Fruit fly (Drosophila melanogaster): Measurements from ENCODE around the gene Elys.

Elys gene

DNA sequence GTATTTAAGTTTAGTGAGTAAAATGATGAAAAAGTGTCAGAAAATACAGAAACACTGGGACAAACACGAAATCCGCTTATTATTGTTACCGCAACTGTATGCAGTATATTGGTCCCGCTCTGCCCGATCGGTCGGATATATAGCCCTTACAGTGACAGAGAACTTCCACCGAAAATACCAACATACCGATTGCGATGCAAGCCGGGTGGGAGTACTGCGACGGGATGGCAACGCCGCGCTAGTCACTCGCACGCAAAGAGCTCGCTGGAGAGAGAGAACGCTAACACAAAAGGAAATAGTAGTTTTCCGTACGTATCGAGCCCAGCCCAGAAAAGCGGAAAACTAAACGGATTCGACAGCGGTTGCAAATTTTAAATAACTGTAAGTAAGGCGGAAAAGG lies 44.7 kb downstream of the Elys start, which contains the start of gene Cdc42:
Gene Cdc42 (plus strand): TSS at position 247 of the 400 bp plus-strand sequence.
- TF ChIP-seq CG34422 (GFP tag; IDR thresholded peaks at IDR 0.05) (0 out of 3 replicates have a peak, but pooled peaks have one; percentile 31), cad (GFP tag; optimal IDR thresholded peaks at IDR 0.05) (no peak), crp (GFP tag; optimal IDR thresholded peaks at IDR 0.05) (no peak), unpg (GFP tag; optimal IDR thresholded peaks at IDR 0.05) (no peak), CG4730 (GFP tag; IDR thresholded peaks at IDR 0.05) (no peak), unc-4 (GFP tag; IDR thresholded peaks at IDR 0.05; ENCODE audit: partially characterized antibody) (0 out of 2 replicates have a peak, but pooled peaks have one; percentile 24), CG9797 (GFP tag; optimal IDR thresholded peaks at IDR 0.05) (peak; percentile 20), ci (GFP tag; IDR thresholded peaks at IDR 0.05) (peak; percentile 30; the same call in 1 of the 3 replicates), CG42726 (GFP tag; IDR thresholded peaks at IDR 0.05; ENCODE audit: partially characterized antibody) (0 out of 2 replicates have a peak, but pooled peaks have one; percentile 20), CG17385 (GFP tag; optimal IDR thresholded peaks at IDR 0.05) (no peak), Ets97D (GFP tag; optimal IDR thresholded peaks at IDR 0.05) (peak; percentile 23), Scr (GFP tag; IDR thresholded peaks at IDR 0.05; ENCODE audit: partially characterized antibody) (0 out of 2 replicates have a peak, but pooled peaks have one; percentile 13), danr (GFP tag; IDR thresholded peaks at IDR 0.05) (no peak), usp (GFP tag; optimal IDR thresholded peaks at IDR 0.05) (no peak), fu2 (GFP tag; optimal IDR thresholded peaks at IDR 0.05) (no peak), zfh2 (GFP tag; optimal IDR thresholded peaks at IDR 0.05) (peak; percentile 6), wek (GFP tag; optimal IDR thresholded peaks at IDR 0.05) (no peak), Mad (GFP tag; optimal IDR thresholded peaks at IDR 0.05) (no peak), Elba2 (GFP tag; optimal IDR thresholded peaks at IDR 0.05) (no peak), Atf-2 (GFP tag; optimal IDR thresholded peaks at IDR 0.05) (no peak), ewg (GFP tag; optimal IDR thresholded peaks at IDR 0.05) (no peak), Trl (optimal IDR thresholded peaks at IDR 0.05) (peak in 1 of 2 experiments; percentile 35), Trl (GFP tag; optimal IDR thresholded peaks at IDR 0.05) (no peak), HLHmδ (GFP tag; optimal IDR thresholded peaks at IDR 0.05) (peak; percentile 17), Opbp (GFP tag; IDR thresholded peaks at IDR 0.05; ENCODE audit: partially characterized antibody) (no peak), CG13894 (tag; optimal IDR thresholded peaks at IDR 0.05) (peak; percentile 61), phol (tag; optimal IDR thresholded peaks at IDR 0.05) (no peak), Hr39 (optimal IDR thresholded peaks at IDR 0.05) (no peak), Nf-YA (GFP tag; IDR thresholded peaks at IDR 0.05) (no peak), Dip3 (GFP tag; optimal IDR thresholded peaks at IDR 0.05) (no peak), CG12391 (tag; optimal IDR thresholded peaks at IDR 0.05) (peak; percentile 5), CG1603 (tag; optimal IDR thresholded peaks at IDR 0.05) (peak; percentile 57), CG30020 (tag; optimal IDR thresholded peaks at IDR 0.05) (peak; percentile 22), CG6765 (GFP tag; optimal IDR thresholded peaks at IDR 0.05) (no peak), pita (GFP tag; optimal IDR thresholded peaks at IDR 0.05) (no peak), CG30403 (GFP tag; optimal IDR thresholded peaks at IDR 0.05) (no peak), Myb (GFP tag; optimal IDR thresholded peaks at IDR 0.05) (peak; percentile 4), CG11456 (GFP tag; IDR thresholded peaks at IDR 0.05) (peak; percentile 20; the same call in 1 of the 3 replicates), CG4854 (GFP tag; optimal IDR thresholded peaks at IDR 0.05) (no peak), MESR4 (GFP tag; optimal IDR thresholded peaks at IDR 0.05) (peak; percentile 48), CG12071 (GFP tag; optimal IDR thresholded peaks at IDR 0.05) (no peak), sd (tag; optimal IDR thresholded peaks at IDR 0.05) (peak; percentile 2), Mrtf (GFP tag; IDR thresholded peaks at IDR 0.05) (no peak), CG6791 (GFP tag; IDR thresholded peaks at IDR 0.05; ENCODE audit: partially characterized antibody) (peak; percentile 42; the same call in 2 of the 3 replicates), Gug (GFP tag; IDR thresholded peaks at IDR 0.05) (no peak), nau (GFP tag; optimal IDR thresholded peaks at IDR 0.05) (no peak), hbn (GFP tag; IDR thresholded peaks at IDR 0.05; ENCODE audit: partially characterized antibody) (no peak), Bteb2 (GFP tag; optimal IDR thresholded peaks at IDR 0.05) (no peak), CG4617 (GFP tag; optimal IDR thresholded peaks at IDR 0.05; ENCODE audit: borderline replicate concordance) (peak; percentile 51), pho (GFP tag; optimal IDR thresholded peaks at IDR 0.05) (no peak), tna (GFP tag; IDR thresholded peaks at IDR 0.05; ENCODE audit: partially characterized antibody) (no peak)

All from whole organism, embryonic.